Fruit fly (Drosophila melanogaster) whole organism, embryonic: Measurements from ENCODE around the gene CG31189.

Source experiments
- Adf1 ChIP-seq: fragments of 200-800 bp; sonication (Bioruptor generic); IDR thresholded peaks from 2 replicates; pipeline ENCODE4 v1.3.6; 2022; ENCODE audit warnings: missing biosample characterization, missing genetic modification characterization
- CG10321 ChIP-seq: fragments of 200-800 bp; sonication (Bioruptor generic); IDR thresholded peaks from 2 replicates; pipeline ENCODE4 v1.3.6; 2022; ENCODE audit warnings: missing biosample characterization, missing genetic modification characterization
- CG10543 ChIP-seq: fragments of 200-800 bp; sonication (Bioruptor generic); optimal IDR thresholded peaks from 3 replicates; lab custom pipeline; 2017; ENCODE audit warnings: missing biosample characterization, mild to moderate bottlenecking, missing genetic modification characterization, moderate library complexity
- CG1233 ChIP-seq: fragments of 200-800 bp; sonication (Bioruptor generic); optimal IDR thresholded peaks from 4 replicates; lab custom pipeline; 2018; ENCODE audit warnings: missing biosample characterization, mild to moderate bottlenecking, missing genetic modification characterization
- CG12659 ChIP-seq: fragments of 200-800 bp; sonication (Bioruptor generic); optimal IDR thresholded peaks from 3 replicates; lab custom pipeline; 2017; ENCODE audit warnings: mild to moderate bottlenecking, missing biosample characterization, missing genetic modification reagents, missing genetic modification characterization
- CG13287 ChIP-seq: fragments of 200-800 bp; sonication (Bioruptor generic); IDR thresholded peaks from 2 replicates; pipeline ENCODE4 v1.3.6; 2022; ENCODE audit warnings: missing biosample characterization, missing genetic modification characterization; ENCODE audit not compliant: partially characterized antibody
- CG13894 ChIP-seq: fragments of 200-800 bp; sonication (Bioruptor generic); optimal IDR thresholded peaks from 3 replicates; lab custom pipeline; 2018; ENCODE audit warnings: missing biosample characterization, mild to moderate bottlenecking, missing genetic modification characterization, moderate library complexity
- CG14441 ChIP-seq: fragments of 200-800 bp; sonication (Bioruptor generic); IDR thresholded peaks from 2 replicates; pipeline ENCODE4 v1.3.6; 2022; ENCODE audit warnings: missing biosample characterization, missing genetic modification characterization
- CG14860 ChIP-seq: fragments of 200-800 bp; sonication (Bioruptor generic); IDR thresholded peaks from 3 replicates; pipeline ENCODE4 v1.3.6; 2022; ENCODE audit warnings: missing biosample characterization, missing genetic modification characterization; ENCODE audit not compliant: partially characterized antibody
- CG14965 ChIP-seq: fragments of 200-800 bp; sonication (Bioruptor generic); optimal IDR thresholded peaks from 2 replicates; lab custom pipeline; 2016; ENCODE audit warnings: missing biosample characterization, missing genetic modification characterization, borderline replicate concordance
- CG18599 ChIP-seq: fragments of 200-800 bp; sonication (Bioruptor generic); optimal IDR thresholded peaks from 3 replicates; lab custom pipeline; 2017; ENCODE audit warnings: missing biosample characterization, missing genetic modification characterization, mild to moderate bottlenecking, moderate library complexity, missing genetic modification reagents
- CG18764 ChIP-seq: fragments of 200-800 bp; sonication (Bioruptor generic); optimal IDR thresholded peaks from 3 replicates; lab custom pipeline; 2016; ENCODE audit warnings: missing biosample characterization, missing genetic modification characterization
- CG30431 ChIP-seq: fragments of 200-800 bp; sonication (Bioruptor generic); optimal IDR thresholded peaks from 2 replicates; lab custom pipeline; 2017; ENCODE audit warnings: missing biosample characterization, missing genetic modification characterization
- CG3163 ChIP-seq: fragments of 200-800 bp; sonication (Bioruptor generic); optimal IDR thresholded peaks from 3 replicates; lab custom pipeline; 2016; ENCODE audit warnings: missing biosample characterization, missing genetic modification characterization
- CG32767 ChIP-seq: fragments of 200-800 bp; sonication (Bioruptor generic); IDR thresholded peaks from 2 replicates; pipeline ENCODE4 v1.3.6; 2022; ENCODE audit warnings: missing biosample characterization, missing genetic modification characterization
- CG34224 ChIP-seq: fragments of 200-800 bp; sonication (Bioruptor generic); IDR thresholded peaks from 3 replicates; pipeline ENCODE4 v1.3.6; 2022; ENCODE audit warnings: missing biosample characterization, missing genetic modification characterization; ENCODE audit not compliant: partially characterized antibody
- CG3847 ChIP-seq: fragments of 200-800 bp; sonication (Bioruptor generic); IDR thresholded peaks from 2 replicates; pipeline ENCODE4 v1.3.6; 2022; ENCODE audit warnings: missing biosample characterization, missing genetic modification characterization
- CG7745 ChIP-seq: fragments of 200-800 bp; sonication (Bioruptor generic); optimal IDR thresholded peaks from 2 replicates; lab custom pipeline; 2018; ENCODE audit warnings: missing biosample characterization, mild to moderate bottlenecking, missing genetic modification characterization, moderate library complexity
- CG7987 ChIP-seq: fragments of 200-800 bp; sonication (Bioruptor generic); optimal IDR thresholded peaks from 2 replicates; lab custom pipeline; 2018; ENCODE audit warnings: missing biosample characterization, mild to moderate bottlenecking, missing genetic modification characterization, moderate library complexity
- CTCF ChIP-seq: fragments of 200-800 bp; sonication (Bioruptor generic); optimal IDR thresholded peaks from 2 replicates; lab custom pipeline; 2017; ENCODE audit warnings: missing biosample characterization, mild to moderate bottlenecking, missing genetic modification characterization, moderate library complexity
- Dll ChIP-seq: fragments of 200-800 bp; sonication (Bioruptor generic); IDR thresholded peaks from 4 replicates; pipeline ENCODE4 v1.3.6; 2022; ENCODE audit warnings: missing biosample characterization, missing genetic modification characterization; ENCODE audit not compliant: partially characterized antibody
- Lhr ChIP-seq: fragments of 200-800 bp; sonication (Bioruptor generic); optimal IDR thresholded peaks from 3 replicates; lab custom pipeline; 2017; ENCODE audit warnings: mild to moderate bottlenecking, missing biosample characterization, missing genetic modification reagents, missing genetic modification characterization
- Lpt ChIP-seq: fragments of >200 bp; optimal IDR thresholded peaks from 2 replicates; lab custom pipeline; 2018; ENCODE audit warnings: missing biosample characterization, missing genetic modification characterization
- MESR4 ChIP-seq: fragments of 200-800 bp; sonication (Bioruptor generic); optimal IDR thresholded peaks from 2 replicates; lab custom pipeline; 2018; ENCODE audit warnings: missing biosample characterization, mild to moderate bottlenecking, missing genetic modification characterization, moderate library complexity
- Myb ChIP-seq: fragments of 200-800 bp; sonication (Bioruptor generic); optimal IDR thresholded peaks from 2 replicates; lab custom pipeline; 2016; ENCODE audit warnings: missing biosample characterization, missing genetic modification characterization
- Nf-YC ChIP-seq: fragments of 200-800 bp; optimal IDR thresholded peaks from 3 replicates; lab custom pipeline; 2019; ENCODE audit warnings: missing biosample characterization, mild to moderate bottlenecking, missing genetic modification characterization, moderate library complexity
- Rfx ChIP-seq: fragments of 200-800 bp; sonication (Bioruptor generic); IDR thresholded peaks from 2 replicates; pipeline ENCODE4 v1.3.6; 2022; ENCODE audit warnings: missing biosample characterization, missing genetic modification characterization
- Stat92E ChIP-seq, 3 experiments: fragments of >200 bp in 2 of 3; fragments of 200-800 bp in 1 of 3; sonication (Bioruptor generic) in 1 of 3; optimal IDR thresholded peaks; 2 replicates each; lab custom pipeline; 2017 to 2019; ENCODE audit warnings: missing biosample characterization in 3 of 3, missing genetic modification characterization in 3 of 3, mild to moderate bottlenecking in 1 of 3, moderate library complexity in 1 of 3
- Tbp ChIP-seq: fragments of >200 bp; optimal IDR thresholded peaks from 2 replicates; lab custom pipeline; 2018; ENCODE audit warnings: missing biosample characterization, missing genetic modification characterization
- amos ChIP-seq: fragments of 200-800 bp; sonication (Bioruptor generic); IDR thresholded peaks from 2 replicates; pipeline ENCODE4 v1.3.6; 2022; ENCODE audit warnings: missing biosample characterization, missing genetic modification characterization; ENCODE audit not compliant: partially characterized antibody
- ash1 ChIP-seq: fragments of 200-800 bp; sonication (Bioruptor generic); optimal IDR thresholded peaks from 2 replicates; lab custom pipeline; 2018; ENCODE audit warnings: missing biosample characterization, mild to moderate bottlenecking, missing genetic modification characterization
- ewg ChIP-seq: fragments of 200-800 bp; sonication (Bioruptor generic); optimal IDR thresholded peaks from 3 replicates; lab custom pipeline; 2017; ENCODE audit warnings: mild to moderate bottlenecking, missing biosample characterization, missing genetic modification reagents, missing genetic modification characterization
- exex ChIP-seq: fragments of 200-800 bp; sonication (Bioruptor generic); optimal IDR thresholded peaks from 4 replicates; lab custom pipeline; 2018; ENCODE audit warnings: missing biosample characterization, mild to moderate bottlenecking, missing genetic modification characterization, moderate library complexity
- gcm ChIP-seq: fragments of 200-800 bp; sonication (Bioruptor generic); optimal IDR thresholded peaks from 2 replicates; lab custom pipeline; 2019; ENCODE audit warnings: missing biosample characterization, mild to moderate bottlenecking, missing genetic modification characterization, moderate library complexity
- gfzf ChIP-seq: fragments of 200-800 bp; sonication (Bioruptor generic); optimal IDR thresholded peaks from 2 replicates; lab custom pipeline; 2016; ENCODE audit warnings: missing biosample characterization, mild to moderate bottlenecking, missing genetic modification characterization, moderate library complexity
- grn ChIP-seq: fragments of 200-800 bp; sonication (Bioruptor generic); optimal IDR thresholded peaks from 3 replicates; lab custom pipeline; 2017; ENCODE audit warnings: missing biosample characterization, missing genetic modification characterization
- insv ChIP-seq, 2 experiments: fragments of 200-800 bp; sonication (Bioruptor generic); optimal IDR thresholded peaks; 3 replicates each; lab custom pipeline; 2016 to 2018; ENCODE audit warnings: missing biosample characterization in 2 of 2, missing genetic modification characterization in 2 of 2
- kay ChIP-seq: fragments of 200-800 bp; sonication (Bioruptor generic); optimal IDR thresholded peaks from 2 replicates; lab custom pipeline; 2016; ENCODE audit warnings: missing biosample characterization, missing genetic modification characterization
- kni ChIP-seq: fragments of 200-800 bp; sonication (Bioruptor generic); optimal IDR thresholded peaks from 3 replicates; lab custom pipeline; 2017; ENCODE audit warnings: mild to moderate bottlenecking, missing biosample characterization, missing genetic modification reagents, missing genetic modification characterization
- nerfin-1 ChIP-seq: fragments of 200-800 bp; sonication (Bioruptor generic); optimal IDR thresholded peaks from 3 replicates; lab custom pipeline; 2019; ENCODE audit warnings: missing biosample characterization, mild to moderate bottlenecking, missing genetic modification characterization, moderate library complexity
- phol ChIP-seq: fragments of 200-800 bp; sonication (Bioruptor generic); optimal IDR thresholded peaks from 3 replicates; lab custom pipeline; 2018; ENCODE audit warnings: missing biosample characterization, mild to moderate bottlenecking, missing genetic modification characterization, moderate library complexity
- pros ChIP-seq: fragments of 200-800 bp; sonication (Bioruptor generic); optimal IDR thresholded peaks from 3 replicates; lab custom pipeline; 2019; ENCODE audit warnings: missing biosample characterization, mild to moderate bottlenecking, missing genetic modification characterization, moderate library complexity
- sd ChIP-seq: fragments of 200-800 bp; sonication (Bioruptor generic); optimal IDR thresholded peaks from 3 replicates; lab custom pipeline; 2018; ENCODE audit warnings: missing biosample characterization, mild to moderate bottlenecking, missing genetic modification characterization, moderate library complexity
- stwl ChIP-seq: fragments of 200-800 bp; sonication (Bioruptor generic); optimal IDR thresholded peaks from 3 replicates; lab custom pipeline; 2018; ENCODE audit warnings: missing biosample characterization, mild to moderate bottlenecking, missing genetic modification characterization, moderate library complexity
- tll ChIP-seq, 2 experiments: fragments of 200-800 bp in 1 of 2; fragments of >200 bp in 1 of 2; sonication (Bioruptor generic) in 1 of 2; optimal IDR thresholded peaks; 2 replicates each; lab custom pipeline; 2017 to 2019; ENCODE audit warnings: missing biosample characterization in 2 of 2, missing genetic modification characterization in 2 of 2, mild to moderate bottlenecking in 1 of 2, moderate library complexity in 1 of 2
- z ChIP-seq: fragments of 200-800 bp; sonication (Bioruptor generic); IDR thresholded peaks from 3 replicates; pipeline ENCODE4 v1.3.6; 2022; ENCODE audit warnings: missing biosample characterization, missing genetic modification characterization
- zfh1 ChIP-seq: fragments of 200-800 bp; sonication (Bioruptor generic); IDR thresholded peaks from 3 replicates; pipeline ENCODE4 v1.3.6; 2022; ENCODE audit warnings: missing biosample characterization, missing genetic modification characterization

The CG31189 gene

dm6 chr3R:21060430-21061245 lies 15.0 kb upstream of the CG31189 start, which contains the start of gene Mvl (continued):
- TF ChIP-seq Lpt (GFP tag; lab: Kevin White, UChicago) (no peak), CG13894 (tag; lab: Kevin White, UChicago) (peak; percentile 96), CG18764 (GFP tag; lab: Kevin White, UChicago) (no peak), gcm (GFP tag; lab: Kevin White, UChicago) (peak; percentile 71), MESR4 (peak; percentile 34), sd (peak; percentile 8), Rfx (GFP tag; lab: Robert Waterston, UW) (peak; percentile 18; the same call in 1 of the 2 replicates), Dll (GFP tag; lab: Robert Waterston, UW) (0 out of 4 replicates have a peak, but pooled peaks have one; percentile 32), tll (GFP tag; optimal IDR thresholded peaks at IDR 0.05; lab: Kevin White, UChicago) (peak in 1 of 2 experiments; percentile 82), pros (GFP tag; lab: Kevin White, UChicago) (peak; percentile 79), CG14441 (GFP tag; lab: Robert Waterston, UW) (no peak), CG34224 (GFP tag; lab: Robert Waterston, UW) (peak; percentile 24; the same call in 1 of the 3 replicates), Tbp (GFP tag; lab: Kevin White, UChicago) (no peak), CG14860 (0 out of 3 replicates have a peak, but pooled peaks have one; percentile 25), Lhr (GFP tag; lab: Kevin White, UChicago) (peak; percentile 5), z (GFP tag; lab: Robert Waterston, UW) (peak; percentile 73), amos (peak; percentile 37), CG1233 (GFP tag; lab: Kevin White, UChicago) (no peak), CG12659 (GFP tag; lab: Kevin White, UChicago) (peak; percentile 39), stwl (peak; percentile 73), phol (peak; percentile 2), CG18599 (GFP tag; lab: Kevin White, UChicago) (peak; percentile 37), nerfin-1 (tag; lab: Kevin White, UChicago) (no peak), CTCF (GFP tag; lab: Kevin White, UChicago) (peak; percentile 30), CG7745 (tag; lab: Kevin White, UChicago) (peak; percentile 5), CG10543 (GFP tag; lab: Kevin White, UChicago) (peak; percentile 58), CG10321 (GFP tag; lab: Robert Waterston, UW) (peak; percentile 91), CG3847 (GFP tag; lab: Robert Waterston, UW) (peak; percentile 34; the same call in 1 of the 2 replicates), zfh1 (GFP tag; lab: Robert Waterston, UW) (0 out of 3 replicates have a peak, but pooled peaks have one; percentile 21), Adf1 (GFP tag; lab: Robert Waterston, UW) (peak; percentile 29; the same call in 1 of the 2 replicates), Myb (GFP tag; lab: Kevin White, UChicago) (peak; percentile 88), kni (GFP tag; lab: Kevin White, UChicago) (peak; percentile 58), CG3163 (GFP tag; lab: Kevin White, UChicago) (peak; percentile 41), ash1 (GFP tag; lab: Kevin White, UChicago) (peak; percentile 12), ewg (GFP tag; lab: Kevin White, UChicago) (peak; percentile 82), gfzf (GFP tag; lab: Kevin White, UChicago) (peak; percentile 43), CG30431 (GFP tag; lab: Kevin White, UChicago) (no peak), Stat92E (GFP tag; optimal IDR thresholded peaks at IDR 0.05; lab: Kevin White, UChicago) (peak in 1 of 3 experiments; percentile 14), CG7987 (peak; percentile 78), exex (tag; lab: Kevin White, UChicago) (no peak), insv (GFP tag; optimal IDR thresholded peaks at IDR 0.05; lab: Kevin White, UChicago) (peak in 1 of 2 experiments; percentile 18), Nf-YC (tag; lab: Kevin White, UChicago) (peak; percentile 12), CG13287 (GFP tag; lab: Robert Waterston, UW) (0 out of 2 replicates have a peak, but pooled peaks have one; percentile 41), CG32767 (GFP tag; lab: Robert Waterston, UW) (no peak), kay (GFP tag; lab: Kevin White, UChicago) (peak; percentile 47), grn (GFP tag; lab: Kevin White, UChicago) (peak; percentile 99), CG14965 (GFP tag; lab: Kevin White, UChicago) (no peak)
